Fruit fly (Drosophila melanogaster) whole organism, embryonic: ENCODE data around the gene CG6398.
A peak's percentile ranks its signal among the peaks of the same experiment; 100 is the strongest.

ENCODE experiments used
- Adf1 ChIP-seq: fragments of 200-800 bp; sonication (Bioruptor generic); IDR thresholded peaks from 2 replicates; pipeline ENCODE4 v1.3.6; 2022; ENCODE audit warnings: missing biosample characterization, missing genetic modification characterization
- BEAF-32 ChIP-seq: fragments of 200-800 bp; sonication (Bioruptor generic); optimal IDR thresholded peaks from 3 replicates; lab custom pipeline; 2017; ENCODE audit warnings: missing biosample characterization, missing genetic modification characterization, mild to moderate bottlenecking, moderate library complexity, missing genetic modification reagents
- Bteb2 ChIP-seq: fragments of 200-800 bp; sonication (Bioruptor generic); optimal IDR thresholded peaks from 2 replicates; lab custom pipeline; 2016; ENCODE audit warnings: missing biosample characterization, missing genetic modification characterization
- CG10209 ChIP-seq: fragments of 200-800 bp; sonication (Bioruptor generic); optimal IDR thresholded peaks from 3 replicates; lab custom pipeline; 2017; ENCODE audit warnings: missing biosample characterization, mild to moderate bottlenecking, missing genetic modification characterization, missing genetic modification reagents
- CG13296 ChIP-seq: fragments of 200-800 bp; sonication (Bioruptor generic); optimal IDR thresholded peaks from 3 replicates; lab custom pipeline; 2018; ENCODE audit warnings: missing biosample characterization, mild to moderate bottlenecking, missing genetic modification characterization
- CG15073 ChIP-seq: fragments of 200-800 bp; sonication (Bioruptor generic); optimal IDR thresholded peaks from 2 replicates; lab custom pipeline; 2016; ENCODE audit warnings: missing biosample characterization, missing genetic modification characterization
- CG15696 ChIP-seq: fragments of 200-800 bp; sonication (Bioruptor generic); optimal IDR thresholded peaks from 2 replicates; lab custom pipeline; 2019; ENCODE audit warnings: missing biosample characterization, mild to moderate bottlenecking, missing genetic modification characterization, moderate library complexity
- CG18619 ChIP-seq: fragments of 200-800 bp; sonication (Bioruptor generic); optimal IDR thresholded peaks from 3 replicates; lab custom pipeline; 2017; ENCODE audit warnings: missing biosample characterization, mild to moderate bottlenecking, missing genetic modification characterization
- CG18764 ChIP-seq: fragments of 200-800 bp; sonication (Bioruptor generic); optimal IDR thresholded peaks from 3 replicates; lab custom pipeline; 2016; ENCODE audit warnings: missing biosample characterization, missing genetic modification characterization
- CG2712 ChIP-seq: fragments of 200-800 bp; optimal IDR thresholded peaks from 3 replicates; lab custom pipeline; 2019; ENCODE audit warnings: missing biosample characterization, mild to moderate bottlenecking, missing genetic modification characterization, moderate library complexity
- CG30020 ChIP-seq: fragments of 200-800 bp; optimal IDR thresholded peaks from 2 replicates; lab custom pipeline; 2019; ENCODE audit warnings: missing biosample characterization, mild to moderate bottlenecking, missing genetic modification characterization, moderate library complexity
- CG30431 ChIP-seq: fragments of 200-800 bp; sonication (Bioruptor generic); optimal IDR thresholded peaks from 2 replicates; lab custom pipeline; 2017; ENCODE audit warnings: missing biosample characterization, missing genetic modification characterization
- CG3726 ChIP-seq: fragments of 200-800 bp; sonication (Bioruptor generic); IDR thresholded peaks from 3 replicates; pipeline ENCODE4, ENCODE4 v1.3.6; 2022; ENCODE audit warnings: missing biosample characterization, missing genetic modification characterization
- CG4282 ChIP-seq: fragments of 200-800 bp; sonication (Bioruptor generic); optimal IDR thresholded peaks from 2 replicates; lab custom pipeline; 2016; ENCODE audit warnings: missing biosample characterization, missing genetic modification characterization
- CG6272 ChIP-seq: fragments of 200-800 bp; sonication (Bioruptor generic); IDR thresholded peaks from 2 replicates; pipeline ENCODE4 v1.3.6; 2022; ENCODE audit warnings: missing biosample characterization, missing genetic modification characterization
- CG6654 ChIP-seq: fragments of 200-800 bp; sonication (Bioruptor generic); optimal IDR thresholded peaks from 2 replicates; lab custom pipeline; 2017; ENCODE audit warnings: missing biosample characterization, mild to moderate bottlenecking, missing genetic modification characterization
- CHES-1-like ChIP-seq: fragments of 200-800 bp; sonication (Bioruptor generic); optimal IDR thresholded peaks from 2 replicates; lab custom pipeline; 2016; ENCODE audit warnings: missing biosample characterization, missing genetic modification characterization
- CoRest ChIP-seq: fragments of 200-800 bp; sonication (Bioruptor generic); optimal IDR thresholded peaks from 3 replicates; lab custom pipeline; 2018; ENCODE audit warnings: missing biosample characterization, mild to moderate bottlenecking, missing genetic modification characterization, moderate library complexity
- Dll ChIP-seq: fragments of 200-800 bp; sonication (Bioruptor generic); IDR thresholded peaks from 4 replicates; pipeline ENCODE4 v1.3.6; 2022; ENCODE audit warnings: missing biosample characterization, missing genetic modification characterization; ENCODE audit not compliant: partially characterized antibody
- Doc2 ChIP-seq: fragments of 200-800 bp; sonication (Bioruptor generic); IDR thresholded peaks from 2 replicates; pipeline ENCODE4 v1.3.6; 2022; ENCODE audit warnings: missing biosample characterization, missing genetic modification characterization
- E2f2 ChIP-seq: fragments of 200-800 bp; sonication (Bioruptor generic); IDR thresholded peaks from 2 replicates; pipeline ENCODE4 v1.3.6; 2022; ENCODE audit warnings: missing biosample characterization, missing genetic modification characterization
- Ets97D ChIP-seq: fragments of 200-800 bp; sonication (Bioruptor generic); optimal IDR thresholded peaks from 3 replicates; lab custom pipeline; 2016; ENCODE audit warnings: missing biosample characterization, missing genetic modification characterization
- Hand ChIP-seq: fragments of 200-800 bp; sonication (Bioruptor generic); optimal IDR thresholded peaks from 2 replicates; lab custom pipeline; 2017; ENCODE audit warnings: mild to moderate bottlenecking, missing biosample characterization, missing genetic modification reagents, missing genetic modification characterization
- HmgD ChIP-seq: fragments of 200-800 bp; sonication (Bioruptor generic); optimal IDR thresholded peaks from 3 replicates; lab custom pipeline; 2016; ENCODE audit warnings: missing biosample characterization, missing genetic modification characterization
- Hmr ChIP-seq: fragments of 200-800 bp; sonication (Bioruptor generic); optimal IDR thresholded peaks from 3 replicates; lab custom pipeline; 2017; ENCODE audit warnings: mild to moderate bottlenecking, missing biosample characterization, missing genetic modification reagents, missing genetic modification characterization
- Hsf ChIP-seq: fragments of 200-800 bp; sonication (Bioruptor generic); optimal IDR thresholded peaks from 3 replicates; lab custom pipeline; 2016; ENCODE audit warnings: missing biosample characterization, missing genetic modification characterization
- Lhr ChIP-seq: fragments of 200-800 bp; sonication (Bioruptor generic); optimal IDR thresholded peaks from 3 replicates; lab custom pipeline; 2017; ENCODE audit warnings: mild to moderate bottlenecking, missing biosample characterization, missing genetic modification reagents, missing genetic modification characterization
- Meics ChIP-seq: fragments of 200-800 bp; sonication (Bioruptor generic); optimal IDR thresholded peaks from 2 replicates; lab custom pipeline; 2017; ENCODE audit warnings: missing biosample characterization, mild to moderate bottlenecking, missing genetic modification characterization
- Nf-YA ChIP-seq: fragments of 200-800 bp; sonication (Bioruptor generic); IDR thresholded peaks from 2 replicates; pipeline ENCODE4 v1.3.6; 2022; ENCODE audit warnings: missing biosample characterization, missing genetic modification characterization
- Nf-YC ChIP-seq: fragments of 200-800 bp; optimal IDR thresholded peaks from 3 replicates; lab custom pipeline; 2019; ENCODE audit warnings: missing biosample characterization, mild to moderate bottlenecking, missing genetic modification characterization, moderate library complexity
- Sry-δ ChIP-seq: fragments of 200-800 bp; sonication (Bioruptor generic); optimal IDR thresholded peaks from 2 replicates; lab custom pipeline; 2016; ENCODE audit warnings: missing biosample characterization, missing genetic modification characterization
- Stat92E ChIP-seq, 3 experiments: fragments of >200 bp in 2 of 3; fragments of 200-800 bp in 1 of 3; sonication (Bioruptor generic) in 1 of 3; optimal IDR thresholded peaks; 2 replicates each; lab custom pipeline; 2017 to 2019; ENCODE audit warnings: missing biosample characterization in 3 of 3, missing genetic modification characterization in 3 of 3, mild to moderate bottlenecking in 1 of 3, moderate library complexity in 1 of 3
- al ChIP-seq: fragments of 200-800 bp; sonication (Bioruptor generic); IDR thresholded peaks from 2 replicates; pipeline ENCODE4 v1.3.6; 2022; ENCODE audit warnings: missing biosample characterization, missing genetic modification characterization
- amos ChIP-seq: fragments of 200-800 bp; sonication (Bioruptor generic); IDR thresholded peaks from 2 replicates; pipeline ENCODE4 v1.3.6; 2022; ENCODE audit warnings: missing biosample characterization, missing genetic modification characterization; ENCODE audit not compliant: partially characterized antibody
- caup ChIP-seq: fragments of 200-800 bp; sonication (Bioruptor generic); optimal IDR thresholded peaks from 3 replicates; lab custom pipeline; 2017; ENCODE audit warnings: missing biosample characterization, mild to moderate bottlenecking, missing genetic modification characterization, moderate library complexity; ENCODE audit not compliant: severe bottlenecking
- ems ChIP-seq: fragments of 200-800 bp; sonication (Bioruptor generic); optimal IDR thresholded peaks from 3 replicates; lab custom pipeline; 2016; ENCODE audit warnings: missing biosample characterization, missing genetic modification characterization
- gro ChIP-seq: fragments of 200-800 bp; sonication (Bioruptor generic); optimal IDR thresholded peaks from 2 replicates; lab custom pipeline; 2016; ENCODE audit warnings: missing biosample characterization, missing genetic modification characterization
- jing ChIP-seq: fragments of 200-800 bp; sonication (Bioruptor generic); optimal IDR thresholded peaks from 2 replicates; lab custom pipeline; 2018; ENCODE audit warnings: missing biosample characterization, mild to moderate bottlenecking, missing genetic modification characterization
- klu ChIP-seq: fragments of 200-800 bp; sonication (Bioruptor generic); IDR thresholded peaks from 2 replicates; pipeline ENCODE4 v1.3.6; 2022; ENCODE audit warnings: missing biosample characterization, missing genetic modification characterization
- phol ChIP-seq: fragments of 200-800 bp; sonication (Bioruptor generic); optimal IDR thresholded peaks from 3 replicates; lab custom pipeline; 2018; ENCODE audit warnings: missing biosample characterization, mild to moderate bottlenecking, missing genetic modification characterization, moderate library complexity
- pzg ChIP-seq: fragments of 200-800 bp; sonication (Bioruptor generic); optimal IDR thresholded peaks from 3 replicates; lab custom pipeline; 2018; ENCODE audit warnings: missing biosample characterization, mild to moderate bottlenecking, missing genetic modification characterization, moderate library complexity
- ro ChIP-seq: fragments of 200-800 bp; sonication (Bioruptor generic); IDR thresholded peaks from 2 replicates; pipeline ENCODE4 v1.3.6; 2022; ENCODE audit warnings: missing biosample characterization, missing genetic modification characterization
- run ChIP-seq: fragments of 200-800 bp; sonication (Bioruptor generic); optimal IDR thresholded peaks from 3 replicates; lab custom pipeline; 2018; ENCODE audit warnings: missing biosample characterization, mild to moderate bottlenecking, missing genetic modification characterization
- scrt ChIP-seq: fragments of 200-800 bp; sonication (Bioruptor generic); optimal IDR thresholded peaks from 2 replicates; lab custom pipeline; 2018; ENCODE audit warnings: missing biosample characterization, mild to moderate bottlenecking, missing genetic modification characterization, moderate library complexity
- sens-2 ChIP-seq: fragments of 200-800 bp; sonication (Bioruptor generic); IDR thresholded peaks from 2 replicates; pipeline ENCODE4 v1.3.6; 2022; ENCODE audit warnings: missing biosample characterization, missing genetic modification characterization
- slbo ChIP-seq: fragments of 200-800 bp; sonication (Bioruptor generic); IDR thresholded peaks from 2 replicates; pipeline ENCODE4 v1.3.6; 2022; ENCODE audit warnings: missing biosample characterization, missing genetic modification characterization
- sob ChIP-seq: fragments of 200-800 bp; sonication (Bioruptor generic); IDR thresholded peaks from 2 replicates; pipeline ENCODE4 v1.3.6; 2022; ENCODE audit warnings: missing biosample characterization, missing genetic modification characterization
- tll ChIP-seq, 2 experiments: fragments of 200-800 bp in 1 of 2; fragments of >200 bp in 1 of 2; sonication (Bioruptor generic) in 1 of 2; optimal IDR thresholded peaks; 2 replicates each; lab custom pipeline; 2017 to 2019; ENCODE audit warnings: missing biosample characterization in 2 of 2, missing genetic modification characterization in 2 of 2, mild to moderate bottlenecking in 1 of 2, moderate library complexity in 1 of 2
- tup ChIP-seq: fragments of 200-800 bp; sonication (Bioruptor generic); optimal IDR thresholded peaks from 2 replicates; lab custom pipeline; 2016; ENCODE audit warnings: missing biosample characterization, mild to moderate bottlenecking, missing genetic modification characterization, moderate library complexity
- zen2 ChIP-seq: fragments of 200-800 bp; sonication (Bioruptor generic); IDR thresholded peaks from 3 replicates; pipeline ENCODE4 v1.3.6; 2022; ENCODE audit warnings: missing biosample characterization, missing genetic modification characterization; ENCODE audit not compliant: partially characterized antibody

Gene CG6398

dm6 chrX:17887208-17887627, 56.6 kb downstream of the CG6398 start, which contains the start of gene mnb (continued):
- TF ChIP-seq HmgD (GFP tag; lab: Kevin White, UChicago) (peak; percentile 29), gro (GFP tag; lab: Kevin White, UChicago) (peak; percentile 11), Hsf (peak; percentile 11), Nf-YA (GFP tag; lab: Robert Waterston, UW) (no peak), CG15073 (GFP tag; lab: Kevin White, UChicago) (no peak), BEAF-32 (GFP tag; lab: Kevin White, UChicago) (peak; percentile 99), CG18619 (GFP tag; lab: Kevin White, UChicago) (no peak), Hmr (GFP tag; lab: Kevin White, UChicago) (peak; percentile 56), phol (tag; lab: Kevin White, UChicago) (peak; percentile 41), tup (GFP tag; lab: Kevin White, UChicago) (no peak), Sry-δ (GFP tag; lab: Kevin White, UChicago) (peak; percentile 96), CG2712 (no peak), CG30020 (tag; lab: Kevin White, UChicago) (peak; percentile 1), CG3726 (no peak), CG10209 (GFP tag; lab: Kevin White, UChicago) (no peak), run (tag; lab: Kevin White, UChicago) (no peak), klu (no peak), CoRest (tag; lab: Kevin White, UChicago) (peak; percentile 55), amos (peak; percentile 98), Meics (GFP tag; lab: Kevin White, UChicago) (no peak), caup (GFP tag; lab: Kevin White, UChicago) (no peak), E2f2 (GFP tag; lab: Robert Waterston, UW) (peak; percentile 83), CG4282 (no peak), CG6654 (GFP tag; lab: Kevin White, UChicago) (no peak), jing (no peak), Ets97D (GFP tag; lab: Kevin White, UChicago) (peak; percentile 68), Adf1 (GFP tag; lab: Robert Waterston, UW) (no peak), Lhr (GFP tag; lab: Kevin White, UChicago) (peak; percentile 71), slbo (GFP tag; lab: Robert Waterston, UW) (peak; percentile 42), CG18764 (GFP tag; lab: Kevin White, UChicago) (peak; percentile 19), CG6272 (peak; percentile 46; the same call in 1 of the 2 replicates), pzg (GFP tag; lab: Kevin White, UChicago) (peak; percentile 83), Nf-YC (tag; lab: Kevin White, UChicago) (peak; percentile 20), sob (GFP tag; lab: Robert Waterston, UW) (0 out of 2 replicates have a peak, but pooled peaks have one; percentile 30), CG15696 (tag; lab: Kevin White, UChicago) (peak; percentile 12), Hand (GFP tag; lab: Kevin White, UChicago) (no peak), zen2 (peak; percentile 97), ro (GFP tag; lab: Robert Waterston, UW) (no peak), CG30431 (GFP tag; lab: Kevin White, UChicago) (no peak), tll (GFP tag; optimal IDR thresholded peaks at IDR 0.05; lab: Kevin White, UChicago) (no peak), ems (GFP tag; lab: Kevin White, UChicago) (peak; percentile 11), Dll (GFP tag; lab: Robert Waterston, UW) (peak; percentile 99), Stat92E (GFP tag; optimal IDR thresholded peaks at IDR 0.05; lab: Kevin White, UChicago) (peak in 1 of 3 experiments; percentile 33), Bteb2 (GFP tag; lab: Kevin White, UChicago) (no peak), sens-2 (GFP tag; lab: Robert Waterston, UW) (no peak), al (GFP tag; lab: Robert Waterston, UW) (no peak), CG13296 (GFP tag; lab: Kevin White, UChicago) (no peak), scrt (GFP tag; lab: Kevin White, UChicago) (no peak), CHES-1-like (GFP tag; lab: Kevin White, UChicago) (no peak), Doc2 (no peak)
